Fruit fly (Drosophila melanogaster): ENCODE measurements around the gene CG15731.

CG15731 gene

dm6 chrX:12462936-12463558, 5.5 kb upstream of the CG15731 start, which contains the start of the genes Rab40 and CG42258 (continued):
- TF ChIP-seq CG16813 (GFP tag; IDR thresholded peaks at IDR 0.05; ENCODE audit: partially characterized antibody) = peak; percentile 73
- no peak for TF ChIP-seq HmgZ (tag; optimal IDR thresholded peaks at IDR 0.05)
- TF ChIP-seq CG18764 (GFP tag; optimal IDR thresholded peaks at IDR 0.05) = peak; percentile 19
- no peak for TF ChIP-seq exex (tag; optimal IDR thresholded peaks at IDR 0.05)
- no peak for TF ChIP-seq zen (tag; optimal IDR thresholded peaks at IDR 0.05)
- TF ChIP-seq usp (GFP tag; optimal IDR thresholded peaks at IDR 0.05) = no peak
- no peak for TF ChIP-seq unpg (GFP tag; optimal IDR thresholded peaks at IDR 0.05)
- no peak for TF ChIP-seq nau (GFP tag; optimal IDR thresholded peaks at IDR 0.05)
- peak; percentile 16 for TF ChIP-seq Side (GFP tag; optimal IDR thresholded peaks at IDR 0.05)
- TF ChIP-seq Ravus (GFP tag; IDR thresholded peaks at IDR 0.05) = no peak
- peak; percentile 28 for TF ChIP-seq CG8924 (tag; optimal IDR thresholded peaks at IDR 0.05)
- no peak for TF ChIP-seq CG1024 (GFP tag; IDR thresholded peaks at IDR 0.05)
- TF ChIP-seq CG9932 (GFP tag; IDR thresholded peaks at IDR 0.05) = peak; percentile 72
- no peak for TF ChIP-seq CG2889 (GFP tag; IDR thresholded peaks at IDR 0.05)
- TF ChIP-seq HmgD (GFP tag; optimal IDR thresholded peaks at IDR 0.05) = no peak
- no peak for TF ChIP-seq CG10147 (GFP tag; optimal IDR thresholded peaks at IDR 0.05)
- TF ChIP-seq CG30403 (GFP tag; optimal IDR thresholded peaks at IDR 0.05) = peak; percentile 79
- TF ChIP-seq CG1233 (GFP tag; optimal IDR thresholded peaks at IDR 0.05) = no peak
- TF ChIP-seq CG6272 (GFP tag; IDR thresholded peaks at IDR 0.05) = no peak
- TF ChIP-seq lola (GFP tag; optimal IDR thresholded peaks at IDR 0.05) = peak in 1 of 3 experiments; percentile 47
- no peak for TF ChIP-seq z (GFP tag; IDR thresholded peaks at IDR 0.05)
- no peak for TF ChIP-seq CG4854 (GFP tag; optimal IDR thresholded peaks at IDR 0.05)
- no peak for TF ChIP-seq gsb (GFP tag; IDR thresholded peaks at IDR 0.05)
- no peak for TF ChIP-seq danr (GFP tag; IDR thresholded peaks at IDR 0.05)
- TF ChIP-seq tin (GFP tag; optimal IDR thresholded peaks at IDR 0.05) = peak; percentile 55
- TF ChIP-seq CG9727 (GFP tag; optimal IDR thresholded peaks at IDR 0.05) = peak; percentile 63
- peak; percentile 54 for TF ChIP-seq tio (GFP tag; optimal IDR thresholded peaks at IDR 0.05)
- TF ChIP-seq CG34422 (GFP tag; IDR thresholded peaks at IDR 0.05) = no peak
- TF ChIP-seq CG15479 (GFP tag; optimal IDR thresholded peaks at IDR 0.05) = no peak
- peak; percentile 40; the same call in 1 of the 2 replicates for TF ChIP-seq nerfin-2 (GFP tag; IDR thresholded peaks at IDR 0.05; ENCODE audit: partially characterized antibody)
- no peak for TF ChIP-seq cato (GFP tag; optimal IDR thresholded peaks at IDR 0.05; ENCODE audit: borderline replicate concordance)
- no peak for TF ChIP-seq ab (GFP tag; optimal IDR thresholded peaks at IDR 0.05)
- no peak for TF ChIP-seq CG13296 (GFP tag; optimal IDR thresholded peaks at IDR 0.05)
- peak; percentile 43 for TF ChIP-seq CG9437 (GFP tag; optimal IDR thresholded peaks at IDR 0.05)
- peak; percentile 60 for TF ChIP-seq CoRest (tag; optimal IDR thresholded peaks at IDR 0.05)
- 0 out of 3 replicates have a peak, but pooled peaks have one; percentile 29 for TF ChIP-seq ci (GFP tag; IDR thresholded peaks at IDR 0.05)
- no peak; the same call in none of the 2 replicates for TF ChIP-seq MBD-R2 (GFP tag; IDR thresholded peaks at IDR 0.05)
- no peak for TF ChIP-seq wdn (GFP tag; IDR thresholded peaks at IDR 0.05)
- peak; percentile 62 for TF ChIP-seq CG4617 (GFP tag; optimal IDR thresholded peaks at IDR 0.05; ENCODE audit: borderline replicate concordance)
- TF ChIP-seq CG34224 (GFP tag; IDR thresholded peaks at IDR 0.05; ENCODE audit: partially characterized antibody) = peak; percentile 48
- 0 out of 3 replicates have a peak, but pooled peaks have one; percentile 43 for TF ChIP-seq Optix (GFP tag; IDR thresholded peaks at IDR 0.05)
- TF ChIP-seq corto (GFP tag; optimal IDR thresholded peaks at IDR 0.05) = no peak
- no peak for TF ChIP-seq Spps (tag; optimal IDR thresholded peaks at IDR 0.05)
- peak; percentile 33 for TF ChIP-seq CG13775 (GFP tag; optimal IDR thresholded peaks at IDR 0.05)
- 0 out of 2 replicates have a peak, but pooled peaks have one; percentile 29 for TF ChIP-seq CG3847 (GFP tag; IDR thresholded peaks at IDR 0.05)
- peak; percentile 38 for TF ChIP-seq CG17385 (GFP tag; optimal IDR thresholded peaks at IDR 0.05)
- no peak for TF ChIP-seq CG14050 (GFP tag; IDR thresholded peaks at IDR 0.05)
- TF ChIP-seq CG30020 (tag; optimal IDR thresholded peaks at IDR 0.05) = peak; percentile 57
- no peak for TF ChIP-seq tna (GFP tag; IDR thresholded peaks at IDR 0.05; ENCODE audit: partially characterized antibody)
- peak; percentile 14 for TF ChIP-seq CG8944 (GFP tag; optimal IDR thresholded peaks at IDR 0.05)
